Worm (Caenorhabditis elegans) whole organism, L2 larva: ENCODE measurements around the gene sms-2.

ENCODE experiments used
- C34F6.9 ChIP-seq: fragments of 150-350 bp; optimal IDR thresholded peaks from 2 replicates; lab custom pipeline; 2014; ENCODE audit warnings: missing biosample characterization, missing genetic modification characterization
- F13H6.1 ChIP-seq: sonication (generic microtip); optimal IDR thresholded peaks from 2 replicates; lab custom pipeline; 2016; ENCODE audit warnings: missing genetic modification characterization, missing compliant biosample characterization
- R02D3.7 ChIP-seq: fragments of 150-350 bp; optimal IDR thresholded peaks from 2 replicates; lab custom pipeline; 2014; ENCODE audit warnings: missing biosample characterization, missing genetic modification characterization
- Y55F3AM.14 ChIP-seq: fragments of 200-800 bp; sonication (Bioruptor generic); optimal IDR thresholded peaks from 2 replicates; lab custom pipeline; 2018; ENCODE audit warnings: mild to moderate bottlenecking, missing genetic modification characterization, missing compliant biosample characterization
- ZK546.5 ChIP-seq: sonication (generic microtip); optimal IDR thresholded peaks from 2 replicates; lab custom pipeline; 2017; ENCODE audit warnings: missing biosample characterization, missing genetic modification characterization
- aly-2 ChIP-seq: fragments of 150-350 bp; optimal IDR thresholded peaks from 2 replicates; lab custom pipeline; 2014; ENCODE audit warnings: missing biosample characterization, missing genetic modification characterization
- blmp-1 ChIP-seq: sonication (generic microtip); optimal IDR thresholded peaks from 2 replicates; lab custom pipeline; 2017; ENCODE audit warnings: missing genetic modification characterization, mild to moderate bottlenecking, missing compliant biosample characterization, antibody characterized with exemption, moderate library complexity; ENCODE audit not compliant: insufficient read depth
- ceh-16 ChIP-seq: fragments of 150-350 bp; optimal IDR thresholded peaks from 2 replicates; lab custom pipeline; 2014; ENCODE audit warnings: missing biosample characterization, missing genetic modification characterization
- ceh-82 ChIP-seq: fragments of 150-350 bp; optimal IDR thresholded peaks from 2 replicates; lab custom pipeline; 2014; ENCODE audit warnings: missing biosample characterization, missing genetic modification characterization
- crh-2 ChIP-seq: sonication (generic microtip); optimal IDR thresholded peaks from 2 replicates; lab custom pipeline; 2017; ENCODE audit warnings: missing biosample characterization, missing genetic modification characterization
- dmd-4 ChIP-seq: sonication (generic microtip); optimal IDR thresholded peaks from 2 replicates; lab custom pipeline; 2017; ENCODE audit warnings: missing biosample characterization, missing genetic modification characterization
- elt-3 ChIP-seq: sonication (generic microtip); optimal IDR thresholded peaks from 2 replicates; lab custom pipeline; 2017; ENCODE audit warnings: missing biosample characterization, missing genetic modification characterization
- fos-1 ChIP-seq: fragments of 150-350 bp; optimal IDR thresholded peaks from 2 replicates; lab custom pipeline; 2014; ENCODE audit warnings: missing biosample characterization, missing genetic modification characterization
- lin-11 ChIP-seq: fragments of 150-350 bp; sonication (generic microtip); optimal IDR thresholded peaks from 2 replicates; lab custom pipeline; 2014; ENCODE audit warnings: missing biosample characterization, missing genetic modification characterization, inconsistent platforms, mixed read lengths
- lin-13 ChIP-seq: fragments of 150-350 bp; optimal IDR thresholded peaks from 2 replicates; lab custom pipeline; 2014; ENCODE audit warnings: missing biosample characterization, missing genetic modification reagents, missing genetic modification characterization
- lin-39 ChIP-seq: fragments of 150-350 bp; optimal IDR thresholded peaks from 2 replicates; lab custom pipeline; 2014; ENCODE audit warnings: missing biosample characterization, missing genetic modification reagents, missing genetic modification characterization
- lsy-2 ChIP-seq, 2 experiments: fragments of 150-350 bp in 1 of 2; sonication (generic microtip) in 1 of 2; optimal IDR thresholded peaks; 2 replicates each; lab custom pipeline; 2014 to 2017; ENCODE audit warnings: missing biosample characterization in 2 of 2, missing genetic modification characterization in 2 of 2
- mab-5 ChIP-seq: fragments of 150-350 bp; optimal IDR thresholded peaks from 2 replicates; lab custom pipeline; 2014; ENCODE audit warnings: missing biosample characterization, missing genetic modification characterization
- mdl-1 ChIP-seq, 2 experiments: fragments of 150-350 bp in 1 of 2; sonication (generic microtip) in 1 of 2; optimal IDR thresholded peaks; 2 replicates each; lab custom pipeline; 2017; ENCODE audit warnings: missing biosample characterization in 2 of 2, missing genetic modification characterization in 2 of 2
- nhr-10 ChIP-seq: sonication (generic microtip); optimal IDR thresholded peaks from 2 replicates; lab custom pipeline; 2017; ENCODE audit warnings: missing biosample characterization, missing genetic modification characterization
- nhr-11 ChIP-seq: fragments of 150-350 bp; optimal IDR thresholded peaks from 2 replicates; lab custom pipeline; 2014; ENCODE audit warnings: missing biosample characterization, missing genetic modification characterization
- nhr-129 ChIP-seq: fragments of 150-350 bp; optimal IDR thresholded peaks from 2 replicates; lab custom pipeline; 2014; ENCODE audit warnings: missing biosample characterization, missing genetic modification characterization
- nhr-21 ChIP-seq: fragments of 150-350 bp; optimal IDR thresholded peaks from 2 replicates; lab custom pipeline; 2014; ENCODE audit warnings: missing biosample characterization, missing genetic modification characterization
- nhr-23 ChIP-seq: fragments of 150-350 bp; optimal IDR thresholded peaks from 2 replicates; lab custom pipeline; 2014; ENCODE audit warnings: missing biosample characterization, missing genetic modification reagents, missing genetic modification characterization
- nhr-237 ChIP-seq: fragments of 150-350 bp; optimal IDR thresholded peaks from 2 replicates; lab custom pipeline; 2014; ENCODE audit warnings: missing biosample characterization, missing genetic modification characterization
- nhr-6 ChIP-seq: fragments of 150-350 bp; optimal IDR thresholded peaks from 2 replicates; lab custom pipeline; 2014; ENCODE audit warnings: missing biosample characterization, missing genetic modification characterization
- peb-1 ChIP-seq: fragments of 150-350 bp; optimal IDR thresholded peaks from 2 replicates; lab custom pipeline; 2014; ENCODE audit warnings: missing biosample characterization, missing genetic modification characterization
- sem-4 ChIP-seq: fragments of 150-350 bp; optimal IDR thresholded peaks from 2 replicates; lab custom pipeline; 2014; ENCODE audit warnings: missing biosample characterization, missing genetic modification reagents, missing genetic modification characterization
- sma-3 ChIP-seq: sonication (generic microtip); optimal IDR thresholded peaks from 2 replicates; lab custom pipeline; 2016; ENCODE audit warnings: missing genetic modification reagents, missing genetic modification characterization, missing compliant biosample characterization
- sma-9 ChIP-seq, 2 experiments: fragments of 150-350 bp in 1 of 2; sonication (generic microtip) in 1 of 2; optimal IDR thresholded peaks; 2 replicates each; lab custom pipeline; 2014 to 2016; ENCODE audit warnings: missing genetic modification characterization in 2 of 2, mild to moderate bottlenecking in 1 of 2, missing biosample characterization in 1 of 2, missing compliant biosample characterization in 1 of 2, missing genetic modification reagents in 1 of 2, moderate library complexity in 1 of 2
- unc-39 ChIP-seq: fragments of 150-350 bp; optimal IDR thresholded peaks from 2 replicates; lab custom pipeline; 2014; ENCODE audit warnings: missing biosample characterization, missing genetic modification characterization
- unc-55 ChIP-seq: fragments of 150-350 bp; sonication (generic microtip); optimal IDR thresholded peaks from 3 replicates; lab custom pipeline; 2014; ENCODE audit warnings: missing biosample characterization, missing genetic modification reagents, missing genetic modification characterization
- zag-1 ChIP-seq: fragments of 150-350 bp; optimal IDR thresholded peaks from 2 replicates; lab custom pipeline; 2014; ENCODE audit warnings: missing biosample characterization, missing genetic modification characterization
- ztf-11 ChIP-seq: sonication (generic microtip); optimal IDR thresholded peaks from 2 replicates; lab custom pipeline; 2017; ENCODE audit warnings: missing biosample characterization, missing genetic modification characterization
- ztf-4 ChIP-seq: fragments of 150-350 bp; optimal IDR thresholded peaks from 2 replicates; lab custom pipeline; 2014; ENCODE audit warnings: missing biosample characterization, missing genetic modification characterization

sms-2 gene

ce11 chrX:948783-949182 lies at the start of gene sms-2:
Gene sms-2 (minus strand): TSS chrX:948883.
- TF ChIP-seq ztf-11 (tag; lab: Kevin White, UChicago), result no peak
- TF ChIP-seq crh-2 (tag; lab: Kevin White, UChicago), result no peak
- TF ChIP-seq lsy-2 (tag; optimal IDR thresholded peaks at IDR 0.05; lab: Kevin White, UChicago), result no peak
- TF ChIP-seq lin-11 (tag; lab: Kevin White, UChicago), result no peak
- TF ChIP-seq nhr-21 (tag; lab: Kevin White, UChicago), result no peak
- TF ChIP-seq nhr-11 (tag; lab: Kevin White, UChicago), result no peak
- no peak for TF ChIP-seq nhr-10
- no peak for TF ChIP-seq sem-4 (tag; lab: Kevin White, UChicago)
- TF ChIP-seq Y55F3AM.14 (GFP tag; lab: Kevin White, UChicago), result no peak
- TF ChIP-seq peb-1 (tag; lab: Kevin White, UChicago), result no peak
- TF ChIP-seq blmp-1, result no peak
- TF ChIP-seq, all 48 proteins: peak for 0

- TF ChIP-seq ceh-16 (tag; lab: Kevin White, UChicago) (no peak), nhr-237 (tag; lab: Kevin White, UChicago) (no peak), ztf-11 (tag; lab: Kevin White, UChicago) (no peak), unc-55 (no peak), lin-39 (tag; lab: Kevin White, UChicago) (no peak), lsy-2 (tag; optimal IDR thresholded peaks at IDR 0.05; lab: Kevin White, UChicago) (no peak)
Measured at ce11 chrX:994678-995077, 46.0 kb upstream of the sms-2 start.

- TF ChIP-seq sma-9 (GFP tag; optimal IDR thresholded peaks at IDR 0.05; lab: Kevin White, UChicago) (peak; percentile 75), sma-9 (tag; optimal IDR thresholded peaks at IDR 0.05; lab: Kevin White, UChicago) (no peak), peb-1 (tag; lab: Kevin White, UChicago) (no peak), mab-5 (tag; lab: Kevin White, UChicago) (peak; percentile 80), dmd-4 (tag; lab: Kevin White, UChicago) (no peak), ceh-16 (tag; lab: Kevin White, UChicago) (peak; percentile 10), ZK546.5 (tag; lab: Kevin White, UChicago) (no peak), elt-3 (tag; lab: Kevin White, UChicago) (no peak), sem-4 (tag; lab: Kevin White, UChicago) (peak; percentile 51), unc-39 (tag; lab: Kevin White, UChicago) (peak; percentile 48), lin-13 (GFP tag; lab: Kevin White, UChicago) (peak; percentile 5), nhr-237 (tag; lab: Kevin White, UChicago) (no peak), zag-1 (tag; lab: Kevin White, UChicago) (peak; percentile 88), nhr-129 (tag; lab: Kevin White, UChicago) (peak; percentile 64), nhr-23 (tag; lab: Kevin White, UChicago) (no peak), F13H6.1 (tag; lab: Kevin White, UChicago) (peak; percentile 86), crh-2 (tag; lab: Kevin White, UChicago) (peak; percentile 51), lsy-2 (tag; optimal IDR thresholded peaks at IDR 0.05; lab: Kevin White, UChicago) (peak in 1 of 2 experiments; percentile 55), lin-39 (tag; lab: Kevin White, UChicago) (peak; percentile 12), R02D3.7 (tag; lab: Kevin White, UChicago) (no peak), ztf-4 (tag; lab: Kevin White, UChicago) (peak; percentile 31), lin-11 (tag; lab: Kevin White, UChicago) (peak; percentile 47), unc-55 (peak; percentile 66), mdl-1 (tag; optimal IDR thresholded peaks at IDR 0.05; lab: Kevin White, UChicago) (peak in 1 of 2 experiments; percentile 51), nhr-6 (no peak), C34F6.9 (tag; lab: Kevin White, UChicago) (peak; percentile 33), ztf-11 (tag; lab: Kevin White, UChicago) (peak; percentile 46)
Measured at ce11 chrX:992650-993403, 44.1 kb upstream of the sms-2 start.

DNA sequence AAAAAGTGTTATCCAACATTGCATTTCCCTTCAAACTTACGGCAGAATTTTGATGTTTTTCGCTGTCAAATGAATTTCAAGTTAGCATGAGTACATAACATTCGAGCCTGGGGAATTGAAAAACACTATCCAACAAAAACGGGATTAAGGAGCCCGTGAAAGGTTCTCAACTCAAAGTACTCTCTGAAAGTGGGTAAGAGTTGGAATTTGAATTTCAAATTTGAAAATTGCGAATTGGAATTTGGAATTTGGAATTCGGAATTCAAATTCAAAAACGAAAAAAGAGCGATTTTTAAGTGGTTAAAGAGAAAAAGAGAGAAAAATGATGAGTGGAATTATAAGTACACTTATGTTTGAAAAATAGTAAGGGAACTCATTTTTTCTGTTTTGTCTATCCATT lies 42.6 kb upstream of the sms-2 start, which contains the start of the genes C09E10.3 and dgk-1:
Gene C09E10.3, minus strand, starts transcription at position 101 of the 400 bp plus-strand sequence.
Gene dgk-1, minus strand, starts transcription at position 183 of the 400 bp plus-strand sequence.
- TF ChIP-seq sma-3 (GFP tag; lab: Kevin White, UChicago) (no peak), ceh-82 (no peak), nhr-21 (tag; lab: Kevin White, UChicago) (no peak), fos-1 (no peak), mab-5 (tag; lab: Kevin White, UChicago) (no peak), peb-1 (tag; lab: Kevin White, UChicago) (no peak), zag-1 (tag; lab: Kevin White, UChicago) (no peak), lin-13 (GFP tag; lab: Kevin White, UChicago) (no peak), aly-2 (tag; lab: Kevin White, UChicago) (no peak), sma-9 (GFP tag; optimal IDR thresholded peaks at IDR 0.05; lab: Kevin White, UChicago) (no peak), sma-9 (tag; optimal IDR thresholded peaks at IDR 0.05; lab: Kevin White, UChicago) (no peak), nhr-6 (no peak)
- TF ChIP-seq, all 48 proteins: peak for 0
